Worm (Caenorhabditis elegans): ENCODE measurements around the gene asp-6.

DNA sequence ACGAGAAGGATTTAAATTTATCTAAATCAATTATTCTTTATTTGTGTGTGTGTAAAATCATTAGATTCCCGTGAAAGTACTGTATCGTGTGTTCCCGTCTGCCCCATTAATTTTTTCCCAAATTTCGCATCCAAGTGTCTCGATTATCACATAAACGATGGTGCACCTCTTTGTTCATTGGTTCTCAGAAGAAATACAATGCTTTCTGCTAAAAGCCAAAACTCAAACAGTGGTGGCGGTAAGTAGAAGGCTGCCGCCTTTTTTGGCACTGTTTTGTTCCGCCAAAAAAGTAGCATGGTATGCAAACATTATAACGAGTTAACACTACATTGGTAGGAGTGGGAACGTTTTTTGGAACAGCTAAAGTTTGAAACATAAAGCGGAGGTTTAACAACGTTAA, 45.3 kb downstream of the asp-6 start:
- TF ChIP-seq W03F9.2 (tag; optimal IDR thresholded peaks at IDR 0.05) (no peak), him-1 (tag; optimal IDR thresholded peaks at IDR 0.05) (no peak), dao-5 (tag; optimal IDR thresholded peaks at IDR 0.05) (no peak)

Data from whole organism, L4/young adult.